Fruit fly (Drosophila melanogaster): ENCODE data around the gene CG13088.

Gene CG13088

DNA sequence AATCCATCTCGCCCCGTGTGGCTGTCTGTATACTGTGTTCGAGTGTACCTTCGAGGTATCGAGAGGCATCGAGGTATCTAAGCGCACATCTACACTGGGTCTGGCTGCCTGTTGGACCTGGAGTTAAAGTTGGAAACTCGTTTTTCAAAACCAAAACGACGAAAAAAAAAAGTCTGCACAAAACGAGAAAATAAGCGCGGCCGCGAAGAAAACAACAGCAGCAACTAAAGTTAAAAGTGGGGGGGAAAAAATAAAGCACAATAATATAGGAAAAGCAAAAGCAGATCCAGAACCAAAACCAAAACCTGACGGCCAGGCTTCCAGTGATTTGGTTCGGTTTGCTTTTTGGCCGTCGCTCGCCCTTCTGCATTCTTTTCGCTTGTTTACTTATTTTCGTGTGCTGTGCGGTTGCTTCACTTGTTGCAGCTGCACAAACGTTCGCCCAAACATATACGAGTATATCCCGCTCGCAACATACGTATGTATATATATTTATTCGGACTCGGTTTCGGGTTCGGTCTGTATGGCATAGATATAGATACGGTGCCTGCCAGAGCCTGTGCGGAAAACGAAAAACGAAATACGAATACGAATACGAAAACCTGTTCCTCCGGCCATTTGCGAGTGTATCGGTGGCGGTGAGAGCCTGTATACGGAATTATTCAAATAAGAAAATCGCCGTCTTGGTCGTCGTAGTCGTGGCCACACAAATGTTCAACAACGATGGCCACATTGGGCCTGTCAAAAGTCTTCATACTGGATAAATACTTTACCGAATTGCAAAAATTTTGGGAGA lies 9.7 kb upstream of the CG13088 start:
- no peak for TF ChIP-seq CG8478 (optimal IDR thresholded peaks at IDR 0.05)
- no peak for TF ChIP-seq CTCF (optimal IDR thresholded peaks at IDR 0.05)

dm6 chr2L:8480825-8481224 lies 8.0 kb upstream of the CG13088 start:
- no peak for TF ChIP-seq CTCF (optimal IDR thresholded peaks at IDR 0.05)
- TF ChIP-seq CG8478 (optimal IDR thresholded peaks at IDR 0.05), result no peak

dm6 chr2L:8481623-8482424 lies 7.0 kb upstream of the CG13088 start, which contains the start of gene CG43796:
Gene CG43796, plus strand, starts transcription at chr2L:8482374.
- no peak for TF ChIP-seq CTCF (optimal IDR thresholded peaks at IDR 0.05)
- no peak for TF ChIP-seq CG8478 (optimal IDR thresholded peaks at IDR 0.05)

DNA sequence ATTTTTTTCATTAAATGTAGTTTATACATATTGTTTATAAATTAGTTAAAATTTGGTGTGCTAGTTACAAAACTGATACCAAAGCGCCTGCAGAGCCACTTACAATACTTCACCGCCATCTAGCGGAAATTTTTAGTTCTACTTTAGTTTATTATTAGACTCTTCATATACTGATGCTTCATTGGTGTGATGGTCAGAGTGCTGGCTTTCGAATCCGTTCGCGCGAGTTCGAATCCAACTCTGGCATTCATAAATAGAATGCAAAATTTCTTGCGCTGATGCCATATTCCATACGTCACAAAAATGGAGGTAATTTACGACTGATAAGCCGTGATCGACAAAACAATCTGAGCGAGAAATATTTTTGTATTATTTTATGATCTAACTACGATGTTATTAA lies 3.2 kb upstream of the CG13088 start:
- TF ChIP-seq CG8478 (optimal IDR thresholded peaks at IDR 0.05), result no peak
- peak; percentile 71 to 86 for TF ChIP-seq CTCF (optimal IDR thresholded peaks at IDR 0.05)

DNA sequence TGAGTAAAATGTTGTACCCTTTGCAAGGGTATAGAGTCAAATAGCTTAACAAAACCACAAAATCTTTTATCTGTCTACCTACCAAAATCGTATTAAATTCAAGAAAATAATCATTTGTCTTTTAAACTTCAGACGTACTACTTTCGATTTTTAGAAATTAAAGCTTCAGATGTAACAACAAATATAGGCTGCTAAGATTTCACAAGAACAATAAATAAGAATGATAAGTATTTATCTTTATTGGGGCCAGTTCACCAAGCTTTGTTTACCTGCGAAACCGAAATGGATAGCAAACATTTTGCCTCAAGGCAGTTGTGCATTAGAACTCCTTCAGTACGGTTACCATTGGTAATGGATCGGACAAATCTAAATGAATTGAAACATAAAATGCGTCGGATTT lies 1.7 kb downstream of the CG13088 start, which contains the start of gene CG43400:
TSS of gene CG43400 (plus strand) at position 301 of the 400 bp plus-strand sequence.
- TF ChIP-seq CG8478 (optimal IDR thresholded peaks at IDR 0.05) (no peak), CTCF (optimal IDR thresholded peaks at IDR 0.05) (no peak)

dm6 chr2L:8496269-8496668 lies 7.5 kb downstream of the CG13088 start, which contains the start of gene Bace:
Gene Bace, minus strand, starts transcription at chr2L:8496307.
- TF ChIP-seq CG8478 (optimal IDR thresholded peaks at IDR 0.05) (no peak), CTCF (optimal IDR thresholded peaks at IDR 0.05) (no peak)

DNA sequence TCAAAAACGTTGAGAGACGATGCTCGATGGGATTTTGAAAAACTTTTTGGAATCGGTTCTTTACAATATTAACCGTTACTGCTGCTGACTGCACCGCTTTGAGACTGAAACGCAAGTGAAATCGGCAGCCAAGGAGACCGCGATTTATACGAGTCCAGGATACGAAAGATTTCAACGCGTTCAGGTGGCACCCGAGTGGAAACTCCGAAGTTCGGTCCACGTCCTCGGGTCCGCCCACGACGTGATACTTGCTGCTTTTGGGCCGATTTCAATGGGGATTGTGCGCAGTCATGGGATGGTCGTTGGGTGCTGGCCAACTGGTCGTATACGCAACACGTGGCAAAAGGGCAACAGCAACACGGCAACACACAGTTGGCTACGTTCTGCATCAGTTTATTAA lies 17.9 kb downstream of the CG13088 start, which contains the start of gene Dh31:
TSS of gene Dh31 (minus strand) at position 117 of the 400 bp plus-strand sequence.
- no peak for TF ChIP-seq CG8478 (optimal IDR thresholded peaks at IDR 0.05)
- no peak for TF ChIP-seq CTCF (optimal IDR thresholded peaks at IDR 0.05)

DNA sequence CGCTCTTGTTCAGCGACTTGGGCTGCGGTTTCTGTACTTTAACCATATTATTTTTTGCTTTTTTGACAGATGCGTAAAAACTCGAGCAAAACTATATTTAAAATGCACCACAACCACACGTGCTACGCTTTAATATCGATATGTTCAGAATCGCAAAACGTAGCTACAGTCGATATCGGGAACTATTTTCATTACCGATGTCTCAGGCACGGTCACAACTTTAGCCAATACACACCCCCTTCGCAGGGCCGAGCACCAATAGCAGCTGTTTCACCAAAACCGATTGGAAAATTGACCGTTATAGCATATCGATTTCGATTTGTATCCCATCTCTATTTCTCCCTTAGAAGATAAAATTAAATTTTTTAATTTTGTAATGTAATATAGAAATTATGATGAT lies 22.9 kb downstream of the CG13088 start, which contains the start of gene CG13096:
TSS of gene CG13096 (minus strand) at position 144 of the 400 bp plus-strand sequence.
- TF ChIP-seq CG8478 (optimal IDR thresholded peaks at IDR 0.05), result no peak
- peak; percentile 63 to 66 for TF ChIP-seq CTCF (optimal IDR thresholded peaks at IDR 0.05)

DNA sequence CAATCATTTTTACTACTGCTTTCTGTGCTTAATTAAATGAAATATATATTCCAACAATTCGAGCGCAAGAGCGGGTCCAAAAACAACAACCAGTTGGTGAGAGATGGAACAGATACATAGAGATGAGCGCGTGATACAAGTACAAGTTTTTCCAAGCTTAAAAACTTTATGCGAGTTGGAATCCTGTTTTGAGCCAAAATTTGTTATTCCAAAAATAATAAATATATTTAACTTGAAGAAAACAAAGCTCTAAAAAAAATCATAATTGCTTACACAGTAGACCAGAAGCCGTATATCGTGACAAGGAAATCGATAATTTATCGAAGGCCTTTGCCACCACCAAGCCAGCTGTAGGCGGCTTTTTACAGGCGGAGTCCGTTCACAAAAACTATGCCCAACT lies 26.0 kb downstream of the CG13088 start, which contains the start of the genes CG13097 and PIG-U:
TSS of gene CG13097 (minus strand) at position 121 of the 400 bp plus-strand sequence.
TSS of gene PIG-U (plus strand) at position 349 of the 400 bp plus-strand sequence.
- no peak for TF ChIP-seq CTCF (optimal IDR thresholded peaks at IDR 0.05)
- no peak for TF ChIP-seq CG8478 (optimal IDR thresholded peaks at IDR 0.05)

- TF ChIP-seq CTCF (optimal IDR thresholded peaks at IDR 0.05) (no peak), CG8478 (optimal IDR thresholded peaks at IDR 0.05) (no peak)
Observed at dm6 chr2L:8517256-8517694, 28.5 kb downstream of the CG13088 start, which contains the start of the genes mRpL51 and Uba4. Gene mRpL51, minus strand, starts transcription at chr2L:8517380. Gene Uba4, plus strand, starts transcription at chr2L:8517411.

DNA sequence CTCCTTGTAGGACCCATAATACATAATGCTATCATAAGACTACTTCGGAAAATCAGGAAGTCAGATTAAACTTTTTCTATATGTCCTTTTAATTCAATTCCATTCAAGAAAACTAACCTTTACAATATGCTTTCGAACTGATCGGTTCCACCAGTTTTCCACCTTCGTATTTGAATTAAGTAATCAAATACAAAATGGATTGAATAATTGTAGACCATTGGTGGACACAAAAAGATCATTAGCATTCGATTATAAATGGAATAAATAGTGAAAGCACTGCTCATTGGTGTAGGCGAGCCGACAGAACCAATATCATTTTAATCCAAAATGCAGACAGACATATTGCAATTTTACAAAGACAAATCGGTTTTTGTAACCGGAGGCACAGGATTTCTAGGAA lies 30.6 kb downstream of the CG13088 start, which contains the start of gene Sgp:
TSS of gene Sgp (plus strand) at position 301 of the 400 bp plus-strand sequence.
- TF ChIP-seq CG8478 (optimal IDR thresholded peaks at IDR 0.05), result no peak
- TF ChIP-seq CTCF (optimal IDR thresholded peaks at IDR 0.05), result no peak

DNA sequence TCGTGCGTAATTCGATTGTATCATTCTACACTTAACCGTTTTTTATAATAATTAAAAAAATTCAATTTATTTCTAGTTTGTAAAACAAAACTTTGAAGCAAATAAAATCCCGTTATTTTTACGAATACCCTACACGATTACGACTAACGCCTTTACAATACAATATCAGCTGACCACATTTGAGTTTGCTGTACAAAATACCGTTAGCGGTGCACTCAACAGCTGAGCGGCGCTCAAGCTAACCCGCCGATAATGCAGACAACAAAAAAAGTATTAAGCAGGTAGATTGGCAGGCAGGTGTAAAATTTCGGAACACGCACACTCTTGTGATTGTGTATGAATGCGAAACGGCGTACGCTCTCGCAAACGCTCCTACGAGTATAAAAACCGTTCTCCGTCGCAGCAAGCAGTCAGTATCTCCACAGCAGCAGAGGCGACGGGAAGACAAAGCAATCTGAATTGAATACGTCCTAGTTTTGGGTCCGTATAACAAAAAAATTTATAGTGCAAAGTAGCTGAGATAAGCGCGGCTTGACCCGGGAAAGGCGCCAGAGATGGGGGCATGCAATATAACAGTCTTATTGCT lies 33.0 kb downstream of the CG13088 start, which contains the start of gene Acer:
TSS of gene Acer (plus strand) at position 210 of the 586 bp plus-strand sequence.
- TF ChIP-seq CG8478 (optimal IDR thresholded peaks at IDR 0.05) (no peak), CTCF (optimal IDR thresholded peaks at IDR 0.05) (no peak)

dm6 chr2L:8522781-8523180 lies 34.0 kb downstream of the CG13088 start:
- TF ChIP-seq CTCF (optimal IDR thresholded peaks at IDR 0.05), result no peak
- TF ChIP-seq CG8478 (optimal IDR thresholded peaks at IDR 0.05), result no peak

dm6 chr2L:8525000-8525399 lies 36.2 kb downstream of the CG13088 start:
- TF ChIP-seq CTCF (optimal IDR thresholded peaks at IDR 0.05), result no peak
- TF ChIP-seq CG8478 (optimal IDR thresholded peaks at IDR 0.05), result no peak
